Fruit fly (Drosophila melanogaster): ENCODE measurements around the gene Miox.

Miox gene

dm6 chr3L:12197491-12197890, 12.7 kb downstream of the Miox start, which contains the start of gene CG11529:
Gene CG11529, plus strand, starts transcription at chr3L:12197791.
- no peak for TF ChIP-seq rn (GFP tag; IDR thresholded peaks at IDR 0.05)
- no peak for TF ChIP-seq CG13204 (GFP tag; optimal IDR thresholded peaks at IDR 0.05)
- no peak for TF ChIP-seq EcR (GFP tag; optimal IDR thresholded peaks at IDR 0.05)
- TF ChIP-seq Pif1B (GFP tag; optimal IDR thresholded peaks at IDR 0.05): no peak
- no peak for TF ChIP-seq CG12605 (GFP tag; IDR thresholded peaks at IDR 0.05)
- no peak for TF ChIP-seq fd96Ca (GFP tag; IDR thresholded peaks at IDR 0.05)
- no peak for TF ChIP-seq CG32121 (GFP tag; IDR thresholded peaks at IDR 0.05)
- no peak for TF ChIP-seq Pif1A (GFP tag; optimal IDR thresholded peaks at IDR 0.05)
- no peak for TF ChIP-seq Ets98B (GFP tag; IDR thresholded peaks at IDR 0.05)
- no peak for TF ChIP-seq CG15710 (tag; optimal IDR thresholded peaks at IDR 0.05)
- TF ChIP-seq CG10348 (GFP tag; IDR thresholded peaks at IDR 0.05): no peak
- no peak for TF ChIP-seq D1 (tag; optimal IDR thresholded peaks at IDR 0.05)
- no peak for TF ChIP-seq CG17806 (tag; optimal IDR thresholded peaks at IDR 0.05)
- no peak for TF ChIP-seq CG9948 (tag; optimal IDR thresholded peaks at IDR 0.05)
- TF ChIP-seq CG34367 (tag; optimal IDR thresholded peaks at IDR 0.05): no peak
- no peak for TF ChIP-seq CG8159 (tag; optimal IDR thresholded peaks at IDR 0.05)

DNA sequence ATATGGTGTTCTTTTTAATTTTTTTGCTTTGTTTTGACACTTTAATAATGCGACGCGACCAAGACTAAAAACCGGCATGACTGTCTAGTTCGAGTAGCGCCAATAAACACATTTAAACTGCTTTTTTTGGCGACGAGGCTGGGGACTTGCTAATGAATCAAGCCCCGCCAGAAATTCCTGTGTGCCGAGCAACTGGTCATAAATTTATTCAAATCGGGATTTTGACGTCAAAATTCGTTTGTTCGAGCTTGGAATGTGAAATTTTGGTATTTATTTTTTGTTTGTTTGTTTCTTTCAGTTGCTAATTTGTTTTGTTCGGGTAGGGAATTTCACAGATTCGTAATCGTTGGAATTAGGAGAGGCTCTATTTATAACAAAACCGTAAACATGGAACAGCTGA, 18.2 kb downstream of the Miox start:
- no peak for TF ChIP-seq Pif1A (GFP tag; optimal IDR thresholded peaks at IDR 0.05)
- no peak for TF ChIP-seq CG8301 (tag; optimal IDR thresholded peaks at IDR 0.05)
- TF ChIP-seq CG9948 (tag; optimal IDR thresholded peaks at IDR 0.05): no peak
- no peak for TF ChIP-seq CG34367 (tag; optimal IDR thresholded peaks at IDR 0.05)
- TF ChIP-seq CG12605 (GFP tag; IDR thresholded peaks at IDR 0.05): no peak

- no peak for TF ChIP-seq CG10348 (GFP tag; IDR thresholded peaks at IDR 0.05)
Measured at dm6 chr3L:12203736-12204135, 19.0 kb downstream of the Miox start, which contains the start of gene Ak1. Gene Ak1, minus strand, starts transcription at chr3L:12204082.

DNA sequence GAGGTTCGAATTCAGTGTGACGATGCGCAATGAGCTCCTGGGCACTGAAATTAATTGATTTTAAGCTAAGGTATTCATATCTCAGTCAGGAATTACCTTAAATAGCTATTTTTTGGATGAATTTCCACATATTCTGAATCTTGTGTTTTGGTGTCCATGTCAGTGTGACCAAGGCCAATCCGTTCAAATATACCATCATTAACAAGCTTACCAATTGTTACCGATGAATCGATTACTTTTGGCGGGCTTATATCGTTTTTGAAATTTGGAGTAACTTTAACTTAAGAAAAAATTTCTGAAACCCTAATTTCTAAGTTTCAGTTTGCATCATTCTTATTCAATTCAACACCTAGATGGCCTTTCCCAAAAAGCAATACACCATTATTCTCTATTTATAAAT, 21.1 kb downstream of the Miox start, which contains the start of gene Tsen54:
Tsen54 (minus strand) TSS at position 175 of the 400 bp plus-strand sequence.
- no peak for TF ChIP-seq CG32121 (GFP tag; IDR thresholded peaks at IDR 0.05)
- no peak for TF ChIP-seq rn (GFP tag; IDR thresholded peaks at IDR 0.05)
- TF ChIP-seq Pif1B (GFP tag; optimal IDR thresholded peaks at IDR 0.05): no peak
- TF ChIP-seq CG15710 (tag; optimal IDR thresholded peaks at IDR 0.05): no peak
- no peak for TF ChIP-seq CG9948 (tag; optimal IDR thresholded peaks at IDR 0.05)
- no peak for TF ChIP-seq Snoo (tag; optimal IDR thresholded peaks at IDR 0.05)
- no peak for TF ChIP-seq CG4496 (GFP tag; IDR thresholded peaks at IDR 0.05)
- no peak for TF ChIP-seq gl (tag; optimal IDR thresholded peaks at IDR 0.05)
- no peak for TF ChIP-seq fd96Ca (GFP tag; IDR thresholded peaks at IDR 0.05)
- no peak for TF ChIP-seq Ets98B (GFP tag; IDR thresholded peaks at IDR 0.05)
- no peak for TF ChIP-seq CG14655 (GFP tag; optimal IDR thresholded peaks at IDR 0.05)
- TF ChIP-seq CG12605 (GFP tag; IDR thresholded peaks at IDR 0.05): no peak
- no peak for TF ChIP-seq CG17806 (tag; optimal IDR thresholded peaks at IDR 0.05)
- TF ChIP-seq CG8159 (tag; optimal IDR thresholded peaks at IDR 0.05): no peak
- no peak for TF ChIP-seq CG8301 (tag; optimal IDR thresholded peaks at IDR 0.05)

DNA sequence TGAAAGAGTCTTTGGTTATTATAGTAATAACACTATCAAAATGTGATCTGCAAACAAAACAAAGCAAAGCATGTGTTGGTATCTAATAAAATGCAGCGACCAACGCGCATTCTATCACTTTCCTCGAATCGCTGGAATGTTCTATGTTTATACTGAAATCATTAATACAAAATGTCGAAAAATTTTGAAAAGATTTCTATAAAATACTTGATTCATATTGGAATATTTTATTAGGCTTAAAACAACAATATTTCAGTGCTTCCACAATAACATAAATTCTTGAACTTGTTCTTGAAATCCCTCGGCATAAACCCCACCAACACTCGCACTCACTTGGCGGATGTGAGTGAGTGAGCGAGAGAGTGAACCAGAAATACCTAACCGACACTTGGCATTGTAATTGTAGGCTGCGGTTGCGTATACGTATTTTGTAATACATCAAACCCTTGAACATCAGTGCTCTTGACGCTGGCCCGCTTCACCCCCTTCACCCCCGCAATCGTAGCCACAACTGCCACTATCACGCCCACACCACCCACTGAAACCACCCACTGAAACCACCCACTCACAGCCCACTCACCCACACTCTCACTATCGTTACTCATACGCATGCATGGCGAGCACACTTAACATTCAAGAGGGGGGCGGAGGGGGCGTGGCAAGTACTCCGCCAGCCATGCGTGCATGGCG, 38.3 kb downstream of the Miox start:
- TF ChIP-seq CG12605 (GFP tag; IDR thresholded peaks at IDR 0.05) (peak; percentile 73), Ets98B (GFP tag; IDR thresholded peaks at IDR 0.05) (peak; percentile 47), CG4496 (GFP tag; IDR thresholded peaks at IDR 0.05) (peak; percentile 31; the same call in 2 of the 3 replicates), CG32121 (GFP tag; IDR thresholded peaks at IDR 0.05) (peak; percentile 9; the same call in 1 of the 2 replicates), D1 (tag; optimal IDR thresholded peaks at IDR 0.05) (no peak), Snoo (tag; optimal IDR thresholded peaks at IDR 0.05) (no peak)

dm6 chr3L:12223635-12224016, 38.8 kb downstream of the Miox start:
- TF ChIP-seq CG14655 (GFP tag; optimal IDR thresholded peaks at IDR 0.05) (peak; percentile 39), CG4496 (GFP tag; IDR thresholded peaks at IDR 0.05) (no peak)

DNA sequence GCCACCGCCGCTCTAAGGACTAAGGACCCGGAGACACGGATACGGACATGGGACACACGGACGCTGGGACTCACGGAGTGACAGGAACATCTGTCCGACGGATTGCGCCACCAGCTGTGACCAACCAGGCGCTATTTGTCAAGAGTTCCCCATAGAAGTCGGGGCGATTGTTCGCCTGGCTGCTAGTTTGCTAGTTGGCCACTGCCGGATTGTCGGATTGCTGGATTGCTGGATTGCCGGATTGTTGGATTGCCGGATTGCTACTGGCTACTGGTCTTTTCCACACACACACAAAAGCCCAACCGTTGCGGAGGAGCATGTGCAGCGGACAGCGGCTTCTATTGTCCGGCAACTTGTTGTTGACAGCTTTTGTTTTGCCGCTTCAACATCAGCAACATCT, 42.4 kb downstream of the Miox start:
- no peak for TF ChIP-seq CG13204 (GFP tag; optimal IDR thresholded peaks at IDR 0.05)
- no peak for TF ChIP-seq CG34367 (tag; optimal IDR thresholded peaks at IDR 0.05)
- no peak for TF ChIP-seq Pif1B (GFP tag; optimal IDR thresholded peaks at IDR 0.05)
- TF ChIP-seq CG12605 (GFP tag; IDR thresholded peaks at IDR 0.05): no peak
- no peak for TF ChIP-seq CG4496 (GFP tag; IDR thresholded peaks at IDR 0.05)
